Fruit fly (Drosophila melanogaster): Measurements from ENCODE around the gene CG18661.

dm6 chr2L:8972905-8973304 lies 24.5 kb upstream of the CG18661 start:
- no peak for TF ChIP-seq Dll (optimal IDR thresholded peaks at IDR 0.05)
- no peak for TF ChIP-seq psq (optimal IDR thresholded peaks at IDR 0.05)
- TF ChIP-seq usp (GFP tag; optimal IDR thresholded peaks at IDR 0.05): no peak
- TF ChIP-seq CG8478 (optimal IDR thresholded peaks at IDR 0.05): no peak
- no peak for TF ChIP-seq pan (optimal IDR thresholded peaks at IDR 0.05)
